Worm (Caenorhabditis elegans) whole organism, mixed stage, embryonic: ENCODE measurements around the gene capg-2.

Source experiments
- ceh-39 ChIP-seq: fragments of 150-350 bp; optimal IDR thresholded peaks from 2 replicates; lab custom pipeline; 2014; ENCODE audit warnings: missing biosample characterization, missing genetic modification characterization
- ces-1 ChIP-seq: fragments of 150-350 bp; optimal IDR thresholded peaks from 2 replicates; lab custom pipeline; 2014; ENCODE audit warnings: missing biosample characterization, missing genetic modification reagents, missing genetic modification characterization
- flh-1 ChIP-seq: fragments of 200-800 bp; sonication (Bioruptor generic); optimal IDR thresholded peaks from 2 replicates; lab custom pipeline; 2018; ENCODE audit warnings: mild to moderate bottlenecking, missing genetic modification characterization, moderate library complexity, missing compliant biosample characterization
- ham-2 ChIP-seq: fragments of 200-800 bp; sonication (Bioruptor generic); optimal IDR thresholded peaks from 2 replicates; lab custom pipeline; 2018; ENCODE audit warnings: mild to moderate bottlenecking, missing genetic modification characterization, missing compliant biosample characterization
- hlh-1 ChIP-seq: fragments of 150-350 bp; optimal IDR thresholded peaks from 2 replicates; lab custom pipeline; 2014; ENCODE audit warnings: missing biosample characterization, missing genetic modification reagents, missing genetic modification characterization
- lsy-2 ChIP-seq: fragments of 150-350 bp; optimal IDR thresholded peaks from 2 replicates; lab custom pipeline; 2014; ENCODE audit warnings: missing biosample characterization, missing genetic modification characterization
- nhr-12 ChIP-seq: fragments of 150-350 bp; optimal IDR thresholded peaks from 2 replicates; lab custom pipeline; 2014; ENCODE audit warnings: missing biosample characterization, missing genetic modification characterization
- nhr-237 ChIP-seq: fragments of 150-350 bp; optimal IDR thresholded peaks from 2 replicates; lab custom pipeline; 2014; ENCODE audit warnings: missing biosample characterization, missing genetic modification characterization
- nhr-28 ChIP-seq: fragments of 150-350 bp; optimal IDR thresholded peaks from 2 replicates; lab custom pipeline; 2014; ENCODE audit warnings: missing biosample characterization, missing genetic modification characterization
- pha-4 ChIP-seq: fragments of 150-350 bp; optimal IDR thresholded peaks from 2 replicates; lab custom pipeline; 2018; ENCODE audit warnings: missing biosample characterization, missing genetic modification reagents, missing genetic modification characterization
- snpc-4 ChIP-seq: fragments of 150-350 bp; optimal IDR thresholded peaks from 2 replicates; lab custom pipeline; 2014; ENCODE audit warnings: missing biosample characterization, missing genetic modification characterization
- tbx-8 ChIP-seq: fragments of 200-800 bp; sonication (Bioruptor generic); optimal IDR thresholded peaks from 2 replicates; lab custom pipeline; 2018; ENCODE audit warnings: mild to moderate bottlenecking, missing genetic modification characterization, moderate library complexity, missing compliant biosample characterization
- unc-39 ChIP-seq: fragments of 150-350 bp; optimal IDR thresholded peaks from 2 replicates; lab custom pipeline; 2014; ENCODE audit warnings: missing biosample characterization, missing genetic modification characterization
- ztf-11 ChIP-seq: fragments of 150-350 bp; optimal IDR thresholded peaks from 2 replicates; lab custom pipeline; 2014; ENCODE audit warnings: missing biosample characterization, missing genetic modification characterization

- TF ChIP-seq nhr-237 (tag; lab: Kevin White, UChicago) (no peak), lsy-2 (tag; lab: Kevin White, UChicago) (no peak), flh-1 (GFP tag; lab: Kevin White, UChicago) (no peak), nhr-12 (tag; lab: Kevin White, UChicago) (no peak), nhr-28 (tag; lab: Kevin White, UChicago) (no peak), ham-2 (GFP tag; lab: Kevin White, UChicago) (no peak), ces-1 (GFP tag; lab: Kevin White, UChicago) (no peak), unc-39 (no peak), pha-4 (tag; lab: Kevin White, UChicago) (no peak), ceh-39 (tag; lab: Kevin White, UChicago) (no peak), ztf-11 (no peak), snpc-4 (tag; lab: Kevin White, UChicago) (no peak), hlh-1 (tag; lab: Kevin White, UChicago) (no peak), tbx-8 (GFP tag; lab: Kevin White, UChicago) (no peak)
Observed at ce11 chrV:12269272-12269767, 2.4 kb upstream of the capg-2 start, which contains the start of gene twk-24.
